Fruit fly (Drosophila melanogaster): ENCODE results near the gene CG9536.
A peak's percentile ranks its signal among the peaks of the same experiment; 100 is the strongest.

CG9536 gene

dm6 chr2L:6457583-6457982 lies 19.2 kb downstream of the CG9536 start:
- TF ChIP-seq Mio (GFP tag; optimal IDR thresholded peaks at IDR 0.05) (no peak), Rel (GFP tag; optimal IDR thresholded peaks at IDR 0.05) (no peak), Rel (tag; optimal IDR thresholded peaks at IDR 0.05) (peak; percentile 5), psq (GFP tag; optimal IDR thresholded peaks at IDR 0.05) (no peak)

dm6 chr2L:6455955-6456599 lies 20.7 kb downstream of the CG9536 start, which contains the start of gene frj:
Gene frj (plus strand): TSS chr2L:6456052.
- TF ChIP-seq Hr83 (GFP tag; optimal IDR thresholded peaks at IDR 0.05; ENCODE audit: poor library complexity, severe bottlenecking) (no peak), Jra (GFP tag; optimal IDR thresholded peaks at IDR 0.05) (peak; percentile 52), foxo (GFP tag; optimal IDR thresholded peaks at IDR 0.05) (peak in 1 of 2 experiments; percentile 51), lola (GFP tag; optimal IDR thresholded peaks at IDR 0.05) (peak; percentile 49), Dif (GFP tag; optimal IDR thresholded peaks at IDR 0.05; ENCODE audit: partially characterized antibody) (no peak), Mio (GFP tag; optimal IDR thresholded peaks at IDR 0.05) (no peak), GATAd (GFP tag; optimal IDR thresholded peaks at IDR 0.05) (no peak), br (GFP tag; optimal IDR thresholded peaks at IDR 0.05) (no peak), OdsH (GFP tag; optimal IDR thresholded peaks at IDR 0.05) (peak; percentile 17), Hnf4 (GFP tag; optimal IDR thresholded peaks at IDR 0.05) (peak; percentile 63), dl (GFP tag; optimal IDR thresholded peaks at IDR 0.05; ENCODE audit: insufficient read depth in 1 of 2, partially characterized antibody in 2 of 2) (no peak), Vsx2 (GFP tag; optimal IDR thresholded peaks at IDR 0.05; ENCODE audit: partially characterized antibody) (no peak), CG9705 (GFP tag; optimal IDR thresholded peaks at IDR 0.05) (peak; percentile 50), CrebA (GFP tag; optimal IDR thresholded peaks at IDR 0.05; ENCODE audit: borderline replicate concordance) (no peak), CG32264 (GFP tag; optimal IDR thresholded peaks at IDR 0.05) (no peak), sage (GFP tag; optimal IDR thresholded peaks at IDR 0.05) (peak; percentile 3), Myc (optimal IDR thresholded peaks at IDR 0.05) (peak; percentile 21), sv (GFP tag; optimal IDR thresholded peaks at IDR 0.05) (peak; percentile 63), usp (GFP tag; optimal IDR thresholded peaks at IDR 0.05) (no peak), psq (GFP tag; optimal IDR thresholded peaks at IDR 0.05) (peak; percentile 13), woc (GFP tag; optimal IDR thresholded peaks at IDR 0.05) (peak; percentile 47), Rel (GFP tag; optimal IDR thresholded peaks at IDR 0.05) (no peak), Rel (tag; optimal IDR thresholded peaks at IDR 0.05) (no peak), tai (GFP tag; optimal IDR thresholded peaks at IDR 0.05) (no peak), brk (GFP tag; optimal IDR thresholded peaks at IDR 0.05) (no peak), Sp1 (GFP tag; optimal IDR thresholded peaks at IDR 0.05) (no peak), HLH106 (tag; optimal IDR thresholded peaks at IDR 0.05) (peak; percentile 57), Abd-B (GFP tag; optimal IDR thresholded peaks at IDR 0.05) (peak; percentile 26), jim (GFP tag; optimal IDR thresholded peaks at IDR 0.05) (no peak), dsf (GFP tag; optimal IDR thresholded peaks at IDR 0.05; ENCODE audit: borderline replicate concordance) (peak; percentile 20), pan (optimal IDR thresholded peaks at IDR 0.05) (no peak), Hr78 (GFP tag; optimal IDR thresholded peaks at IDR 0.05) (peak; percentile 87), fru (GFP tag; optimal IDR thresholded peaks at IDR 0.05) (peak; percentile 45), Dfd (GFP tag; optimal IDR thresholded peaks at IDR 0.05) (no peak), dmrt93B (GFP tag; optimal IDR thresholded peaks at IDR 0.05) (peak; percentile 49), ey (GFP tag; optimal IDR thresholded peaks at IDR 0.05) (peak; percentile 47), N (GFP tag; optimal IDR thresholded peaks at IDR 0.05) (peak; percentile 89), h (GFP tag; optimal IDR thresholded peaks at IDR 0.05) (peak; percentile 42), rgr (GFP tag; optimal IDR thresholded peaks at IDR 0.05) (peak; percentile 49)
